Worm (Caenorhabditis elegans) whole organism, L4/young adult: ENCODE data around the gene mth-1.

Experiments
- W03F9.2 ChIP-seq: fragments of 150-350 bp; optimal IDR thresholded peaks from 2 replicates; lab custom pipeline; 2014; ENCODE audit warnings: missing biosample characterization, missing genetic modification characterization
- dao-5 ChIP-seq: sonication (generic microtip); optimal IDR thresholded peaks from 2 replicates; lab custom pipeline; 2016; ENCODE audit warnings: missing genotype, missing genetic modification characterization, moderate library complexity, missing compliant biosample characterization

DNA sequence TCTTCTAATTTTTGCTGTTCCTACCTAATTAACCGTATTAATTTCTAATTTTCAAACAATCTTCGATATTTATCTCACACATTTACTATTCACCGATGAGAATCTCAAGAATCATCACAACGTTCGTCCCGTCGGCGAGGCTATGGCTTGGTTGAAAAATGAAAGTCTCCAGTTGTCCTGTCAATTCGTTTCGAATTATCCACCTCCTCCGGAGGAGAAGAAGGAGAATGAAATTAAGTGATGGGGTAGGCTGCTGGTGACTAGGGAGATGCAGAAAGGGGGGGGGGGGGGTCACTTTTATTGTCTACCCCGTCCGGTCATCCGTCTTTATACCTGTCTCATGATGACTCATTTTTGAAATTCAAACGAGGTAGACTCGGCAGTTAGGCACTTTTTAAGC lies 50.7 kb downstream of the mth-1 start:
- TF ChIP-seq W03F9.2 (tag; lab: Kevin White, UChicago): no peak
- TF ChIP-seq dao-5: no peak
